Fruit fly (Drosophila melanogaster): ENCODE data around the gene CG31998.

- TF ChIP-seq bab1 (GFP tag; optimal IDR thresholded peaks at IDR 0.05) (no peak), CG7045 (GFP tag; optimal IDR thresholded peaks at IDR 0.05) (no peak), toe (GFP tag; optimal IDR thresholded peaks at IDR 0.05) (no peak), tj (GFP tag; optimal IDR thresholded peaks at IDR 0.05) (no peak), kay (GFP tag; ENCODE audit: borderline replicate concordance) (no peak), pad (GFP tag; optimal IDR thresholded peaks at IDR 0.05) (no peak), ovo (GFP tag; optimal IDR thresholded peaks at IDR 0.05) (no peak), Crg-1 (GFP tag; optimal IDR thresholded peaks at IDR 0.05) (no peak), Mnt (GFP tag; optimal IDR thresholded peaks at IDR 0.05) (no peak)
These were observed 47.4 kb upstream of the CG31998 start, which contains the start of gene dpr7 for dm6 chr4:253176-253575.
